Worm (Caenorhabditis elegans) whole organism, L2 larva: ENCODE measurements around the gene sand-1.
A peak's percentile ranks its signal among the peaks of the same experiment; 100 is the strongest.

Experiments
- F13H6.1 ChIP-seq: sonication (generic microtip); optimal IDR thresholded peaks from 2 replicates; lab custom pipeline; 2016; ENCODE audit warnings: missing genetic modification characterization, missing compliant biosample characterization
- Y55F3AM.14 ChIP-seq: fragments of 200-800 bp; sonication (Bioruptor generic); optimal IDR thresholded peaks from 2 replicates; lab custom pipeline; 2018; ENCODE audit warnings: mild to moderate bottlenecking, missing genetic modification characterization, missing compliant biosample characterization
- ZK546.5 ChIP-seq: sonication (generic microtip); optimal IDR thresholded peaks from 2 replicates; lab custom pipeline; 2017; ENCODE audit warnings: missing biosample characterization, missing genetic modification characterization
- alr-1 ChIP-seq: fragments of 150-350 bp; optimal IDR thresholded peaks from 2 replicates; lab custom pipeline; 2014; ENCODE audit warnings: missing biosample characterization, missing genetic modification characterization
- aly-2 ChIP-seq: fragments of 150-350 bp; optimal IDR thresholded peaks from 2 replicates; lab custom pipeline; 2014; ENCODE audit warnings: missing biosample characterization, missing genetic modification characterization
- ama-1 ChIP-seq: fragments of 150-350 bp; optimal IDR thresholded peaks from 2 replicates; lab custom pipeline; 2018; ENCODE audit warnings: inconsistent platforms
- ceh-82 ChIP-seq: fragments of 150-350 bp; optimal IDR thresholded peaks from 2 replicates; lab custom pipeline; 2014; ENCODE audit warnings: missing biosample characterization, missing genetic modification characterization
- crh-2 ChIP-seq: sonication (generic microtip); optimal IDR thresholded peaks from 2 replicates; lab custom pipeline; 2017; ENCODE audit warnings: missing biosample characterization, missing genetic modification characterization
- egl-27 ChIP-seq: sonication (generic microtip); optimal IDR thresholded peaks from 3 replicates; lab custom pipeline; 2017; ENCODE audit warnings: missing biosample characterization, missing genetic modification reagents, missing genetic modification characterization
- elt-3 ChIP-seq: sonication (generic microtip); optimal IDR thresholded peaks from 2 replicates; lab custom pipeline; 2017; ENCODE audit warnings: missing biosample characterization, missing genetic modification characterization
- fos-1 ChIP-seq: fragments of 150-350 bp; optimal IDR thresholded peaks from 2 replicates; lab custom pipeline; 2014; ENCODE audit warnings: missing biosample characterization, missing genetic modification characterization
- lin-13 ChIP-seq: fragments of 150-350 bp; optimal IDR thresholded peaks from 2 replicates; lab custom pipeline; 2014; ENCODE audit warnings: missing biosample characterization, missing genetic modification reagents, missing genetic modification characterization
- mab-5 ChIP-seq: fragments of 150-350 bp; optimal IDR thresholded peaks from 2 replicates; lab custom pipeline; 2014; ENCODE audit warnings: missing biosample characterization, missing genetic modification characterization
- mbf-1 ChIP-seq: sonication (generic microtip); optimal IDR thresholded peaks from 2 replicates; lab custom pipeline; 2017; ENCODE audit warnings: missing biosample characterization, missing genetic modification characterization
- nhr-10 ChIP-seq: sonication (generic microtip); optimal IDR thresholded peaks from 2 replicates; lab custom pipeline; 2017; ENCODE audit warnings: missing biosample characterization, missing genetic modification characterization
- nhr-11 ChIP-seq: fragments of 150-350 bp; optimal IDR thresholded peaks from 2 replicates; lab custom pipeline; 2014; ENCODE audit warnings: missing biosample characterization, missing genetic modification characterization
- nhr-12 ChIP-seq: fragments of 150-350 bp; optimal IDR thresholded peaks from 2 replicates; lab custom pipeline; 2014; ENCODE audit warnings: missing biosample characterization, missing genetic modification characterization
- nhr-129 ChIP-seq: fragments of 150-350 bp; optimal IDR thresholded peaks from 2 replicates; lab custom pipeline; 2014; ENCODE audit warnings: missing biosample characterization, missing genetic modification characterization
- nhr-23 ChIP-seq: fragments of 150-350 bp; optimal IDR thresholded peaks from 2 replicates; lab custom pipeline; 2014; ENCODE audit warnings: missing biosample characterization, missing genetic modification reagents, missing genetic modification characterization
- nhr-237 ChIP-seq: fragments of 150-350 bp; optimal IDR thresholded peaks from 2 replicates; lab custom pipeline; 2014; ENCODE audit warnings: missing biosample characterization, missing genetic modification characterization
- nhr-25 ChIP-seq: fragments of 150-350 bp; sonication (generic microtip); optimal IDR thresholded peaks from 3 replicates; lab custom pipeline; 2014; ENCODE audit warnings: missing biosample characterization, missing genetic modification characterization
- peb-1 ChIP-seq: fragments of 150-350 bp; optimal IDR thresholded peaks from 2 replicates; lab custom pipeline; 2014; ENCODE audit warnings: missing biosample characterization, missing genetic modification characterization
- skn-1 ChIP-seq: sonication (generic microtip); optimal IDR thresholded peaks from 2 replicates; lab custom pipeline; 2017; ENCODE audit warnings: missing biosample characterization, missing genetic modification characterization
- sma-3 ChIP-seq: sonication (generic microtip); optimal IDR thresholded peaks from 2 replicates; lab custom pipeline; 2016; ENCODE audit warnings: missing genetic modification reagents, missing genetic modification characterization, missing compliant biosample characterization
- sma-9 ChIP-seq, 2 experiments: fragments of 150-350 bp in 1 of 2; sonication (generic microtip) in 1 of 2; optimal IDR thresholded peaks; 2 replicates each; lab custom pipeline; 2014 to 2016; ENCODE audit warnings: missing genetic modification characterization in 2 of 2, mild to moderate bottlenecking in 1 of 2, missing biosample characterization in 1 of 2, missing compliant biosample characterization in 1 of 2, missing genetic modification reagents in 1 of 2, moderate library complexity in 1 of 2
- snpc-4 ChIP-seq: fragments of 150-350 bp; optimal IDR thresholded peaks from 2 replicates; lab custom pipeline; 2014; ENCODE audit warnings: missing biosample characterization, missing genetic modification characterization
- unc-55 ChIP-seq: fragments of 150-350 bp; sonication (generic microtip); optimal IDR thresholded peaks from 3 replicates; lab custom pipeline; 2014; ENCODE audit warnings: missing biosample characterization, missing genetic modification reagents, missing genetic modification characterization
- unc-62 ChIP-seq: fragments of 150-350 bp; optimal IDR thresholded peaks from 2 replicates; lab custom pipeline; 2014; ENCODE audit warnings: missing biosample characterization, missing genetic modification reagents, missing genetic modification characterization
- zag-1 ChIP-seq: fragments of 150-350 bp; optimal IDR thresholded peaks from 2 replicates; lab custom pipeline; 2014; ENCODE audit warnings: missing biosample characterization, missing genetic modification characterization
- ztf-1 ChIP-seq: fragments of 200-800 bp; sonication (Bioruptor generic); conservative IDR thresholded peaks from 2 replicates; pipeline ENCODE4 v1.3.6; 2022; ENCODE audit warnings: missing genetic modification characterization, missing compliant biosample characterization
- ztf-11 ChIP-seq: sonication (generic microtip); optimal IDR thresholded peaks from 2 replicates; lab custom pipeline; 2017; ENCODE audit warnings: missing biosample characterization, missing genetic modification characterization

Gene sand-1

DNA sequence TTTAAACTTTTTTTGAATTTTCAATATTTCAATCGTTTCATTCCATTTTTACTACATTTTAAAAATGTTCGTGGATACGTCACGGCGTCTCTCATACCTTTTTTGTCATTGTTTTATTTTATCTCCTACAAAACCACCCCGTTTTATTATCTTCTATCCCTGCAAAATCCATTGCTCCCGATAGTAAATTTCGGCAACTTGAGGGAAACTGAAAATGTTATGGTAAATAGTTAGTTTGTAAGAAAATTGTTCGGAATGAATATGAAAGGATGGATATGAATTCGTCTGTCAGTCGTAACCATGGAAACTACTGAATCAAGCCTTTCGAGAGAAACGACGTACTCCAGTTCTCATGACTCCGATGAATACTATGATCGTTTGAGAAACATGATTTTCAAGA, 14.7 kb downstream of the sand-1 start, which contains the start of gene F41H10.2:
TSS of gene F41H10.2 (plus strand) at position 301 of the 400 bp plus-strand sequence.
- TF ChIP-seq ztf-1 (GFP tag; lab: Robert Waterston, UW): no peak
- TF ChIP-seq ztf-11: no peak
- TF ChIP-seq, all 48 proteins: peak for 0

DNA sequence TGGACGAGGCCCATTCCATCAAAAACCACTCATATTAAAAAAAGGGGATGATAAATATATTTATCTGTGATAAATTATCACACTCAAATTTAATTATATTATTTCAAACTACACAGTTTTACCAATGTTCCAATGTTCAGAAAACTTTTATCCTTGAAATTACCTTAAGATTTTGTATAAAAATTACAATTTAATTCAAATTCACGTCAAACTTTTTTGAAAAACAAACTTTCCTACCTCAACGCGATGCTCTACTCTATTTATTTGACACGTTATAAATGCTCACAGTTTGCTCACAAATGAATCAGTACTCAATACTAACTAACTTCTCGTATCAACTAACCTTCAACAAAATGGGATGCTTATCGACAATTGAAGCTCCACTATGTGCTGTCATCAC, 15.9 kb downstream of the sand-1 start, which contains the start of gene F41H10.1:
TSS of gene F41H10.1 (plus strand) at position 301 of the 400 bp plus-strand sequence.
- no peak for TF ChIP-seq nhr-129 (tag; lab: Kevin White, UChicago)
- TF ChIP-seq nhr-12 (tag; lab: Kevin White, UChicago): no peak
- TF ChIP-seq mbf-1 (tag; lab: Kevin White, UChicago): no peak
- no peak for TF ChIP-seq mab-5
- TF ChIP-seq peb-1 (tag; lab: Kevin White, UChicago): no peak
- no peak for TF ChIP-seq nhr-25 (tag; lab: Kevin White, UChicago)
- TF ChIP-seq ceh-82 (tag; lab: Kevin White, UChicago): no peak
- TF ChIP-seq snpc-4 (tag; lab: Kevin White, UChicago): no peak
- TF ChIP-seq elt-3 (tag; lab: Kevin White, UChicago): no peak
- no peak for TF ChIP-seq unc-62 (GFP tag; lab: Kevin White, UChicago)
- no peak for TF ChIP-seq egl-27 (tag; lab: Kevin White, UChicago)
- no peak for TF ChIP-seq nhr-10 (tag; lab: Kevin White, UChicago)
- no peak for TF ChIP-seq nhr-11 (tag; lab: Kevin White, UChicago)
- TF ChIP-seq sma-9 (GFP tag; optimal IDR thresholded peaks at IDR 0.05; lab: Kevin White, UChicago): no peak
- no peak for TF ChIP-seq sma-9 (tag; optimal IDR thresholded peaks at IDR 0.05; lab: Kevin White, UChicago)
- no peak for TF ChIP-seq nhr-23 (tag; lab: Kevin White, UChicago)

DNA sequence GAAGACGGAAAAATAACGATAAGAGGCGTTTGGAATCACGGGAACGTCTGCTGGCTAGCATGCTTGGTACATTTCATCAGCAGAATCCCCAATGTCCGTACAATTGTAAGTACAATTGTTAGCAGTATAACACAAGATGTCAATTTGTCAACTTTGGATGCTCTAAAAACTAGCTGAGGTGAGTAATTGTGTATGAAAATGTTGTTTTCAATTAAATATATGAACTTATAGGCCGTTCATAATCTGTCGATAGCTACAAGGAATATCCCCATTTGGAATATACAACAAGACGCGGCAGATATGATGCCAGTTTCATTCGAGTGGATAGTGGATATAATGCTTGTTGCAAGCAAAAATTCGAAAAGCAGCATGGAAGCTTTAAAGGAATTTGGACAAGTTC, 18.4 kb downstream of the sand-1 start, which contains the start of gene F41H10.12:
TSS of gene F41H10.12 (plus strand) at position 301 of the 400 bp plus-strand sequence.
- TF ChIP-seq peb-1 (tag; lab: Kevin White, UChicago) (no peak), skn-1 (tag; lab: Kevin White, UChicago) (no peak), unc-55 (GFP tag; lab: Kevin White, UChicago) (no peak), ztf-1 (GFP tag; lab: Robert Waterston, UW) (no peak), aly-2 (no peak), nhr-237 (tag; lab: Kevin White, UChicago) (no peak), Y55F3AM.14 (GFP tag; lab: Kevin White, UChicago) (no peak), sma-3 (GFP tag; lab: Kevin White, UChicago) (no peak), alr-1 (no peak)
- TF ChIP-seq, all 48 proteins: peak for 0

DNA sequence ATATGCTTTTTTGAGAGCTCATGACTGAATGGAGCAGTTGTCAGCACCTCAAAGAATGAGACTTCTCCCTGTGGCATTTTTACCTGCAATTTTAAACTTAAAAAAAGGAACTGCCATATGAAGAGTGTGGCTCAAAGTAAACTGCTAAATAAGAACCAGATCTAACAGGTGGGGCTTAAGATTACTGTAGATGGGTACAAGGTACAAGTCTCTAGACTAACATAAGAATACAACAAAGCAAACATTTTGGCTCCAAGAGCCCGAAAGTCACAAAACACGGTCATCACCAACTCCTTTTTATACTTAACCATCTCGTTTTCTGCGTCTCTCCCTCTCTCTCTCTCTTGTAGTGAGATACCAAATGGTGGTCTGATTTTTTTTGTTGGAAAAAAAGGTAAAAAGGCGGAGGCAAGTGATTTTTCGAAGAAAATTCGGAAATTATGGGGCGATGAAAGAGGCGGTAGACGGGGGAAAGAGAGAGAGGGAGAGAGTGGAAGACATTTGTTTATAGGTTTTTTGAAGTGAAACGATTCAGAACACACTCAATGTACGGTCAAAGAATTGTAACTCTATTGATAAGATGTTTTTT, 21.9 kb downstream of the sand-1 start, which contains the start of gene elo-6:
TSS of gene elo-6 (minus strand) at position 83 of the 589 bp plus-strand sequence.
- TF ChIP-seq crh-2 (tag; lab: Kevin White, UChicago) (peak; percentile 29), ama-1 (lab: Kevin White, UChicago) (peak; percentile 35), aly-2 (no peak), lin-13 (GFP tag; lab: Kevin White, UChicago) (peak; percentile 1), sma-3 (GFP tag; lab: Kevin White, UChicago) (peak; percentile 7), zag-1 (tag; lab: Kevin White, UChicago) (no peak), fos-1 (tag; lab: Kevin White, UChicago) (peak; percentile 57), snpc-4 (tag; lab: Kevin White, UChicago) (no peak), nhr-129 (tag; lab: Kevin White, UChicago) (peak; percentile 54), F13H6.1 (tag; lab: Kevin White, UChicago) (peak; percentile 31), nhr-25 (tag; lab: Kevin White, UChicago) (no peak)

DNA sequence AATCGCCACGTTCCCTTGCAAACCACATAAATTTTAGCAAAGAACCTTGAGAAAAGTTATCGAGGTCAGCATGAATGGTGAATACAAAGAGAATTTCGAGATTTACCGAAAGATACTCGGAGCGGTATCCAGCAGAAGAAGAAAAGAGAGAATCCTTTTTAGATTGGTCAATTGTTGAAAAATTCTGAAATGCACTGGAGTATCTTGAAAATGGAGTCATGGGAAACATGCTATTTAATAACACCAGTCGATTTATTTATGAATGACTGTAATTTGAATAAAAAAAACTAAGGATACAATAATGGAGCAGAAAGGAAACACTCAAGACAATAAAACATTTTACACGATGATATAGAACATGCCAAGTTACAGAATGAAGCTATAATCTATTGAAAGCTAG, 23.3 kb downstream of the sand-1 start:
- TF ChIP-seq ZK546.5 (tag; lab: Kevin White, UChicago): no peak
- peak; percentile 13 for TF ChIP-seq nhr-25 (tag; lab: Kevin White, UChicago)
